Fruit fly (Drosophila melanogaster) whole organism, prepupa: ENCODE measurements around the gene Alh.
A peak's percentile ranks its signal among the peaks of the same experiment; 100 is the strongest.

ENCODE experiments used
- Blimp-1 ChIP-seq: fragments of 200-800 bp; sonication (Bioruptor generic); optimal IDR thresholded peaks from 3 replicates; lab custom pipeline; 2017; ENCODE audit warnings: missing biosample characterization, missing genetic modification characterization, mild to moderate bottlenecking, moderate library complexity, missing genetic modification reagents
- CG10631 ChIP-seq: fragments of 200-800 bp; sonication (Bioruptor generic); optimal IDR thresholded peaks from 2 replicates; lab custom pipeline; 2016; ENCODE audit warnings: missing biosample characterization, missing genetic modification characterization
- CG10669 ChIP-seq: fragments of 200-800 bp; sonication (Bioruptor generic); optimal IDR thresholded peaks from 3 replicates; lab custom pipeline; 2018; ENCODE audit warnings: missing biosample characterization, mild to moderate bottlenecking, missing genetic modification characterization, moderate library complexity
- CG11294 ChIP-seq: fragments of 200-800 bp; sonication (Bioruptor generic); IDR thresholded peaks from 2 replicates; pipeline ENCODE4 v1.3.6; 2022; ENCODE audit warnings: missing biosample characterization, missing genetic modification characterization
- CG11762 ChIP-seq: fragments of 200-800 bp; sonication (Bioruptor generic); optimal IDR thresholded peaks from 3 replicates; lab custom pipeline; 2016; ENCODE audit warnings: missing biosample characterization, missing genetic modification characterization; ENCODE audit not compliant: insufficient read depth
- CG11902 ChIP-seq: fragments of 200-800 bp; sonication (Bioruptor generic); optimal IDR thresholded peaks from 3 replicates; lab custom pipeline; 2016; ENCODE audit warnings: missing biosample characterization, missing genetic modification characterization
- CG15336 ChIP-seq: fragments of 200-800 bp; sonication (Bioruptor generic); IDR thresholded peaks from 2 replicates; pipeline ENCODE4 v1.3.6; 2022; ENCODE audit warnings: missing biosample characterization, missing genetic modification characterization
- CG1621 ChIP-seq: fragments of 200-800 bp; sonication (Bioruptor generic); optimal IDR thresholded peaks from 3 replicates; lab custom pipeline; 2018; ENCODE audit warnings: missing biosample characterization, mild to moderate bottlenecking, missing genetic modification characterization
- CG3032 ChIP-seq: fragments of 200-800 bp; optimal IDR thresholded peaks from 2 replicates; lab custom pipeline; 2019; ENCODE audit warnings: missing biosample characterization, mild to moderate bottlenecking, missing genetic modification characterization, moderate library complexity
- CG31627 ChIP-seq: fragments of 200-800 bp; sonication (Bioruptor generic); optimal IDR thresholded peaks from 3 replicates; lab custom pipeline; 2016; ENCODE audit warnings: missing biosample characterization, missing genetic modification characterization
- CG32006 ChIP-seq: fragments of 200-800 bp; sonication (Bioruptor generic); optimal IDR thresholded peaks from 3 replicates; lab custom pipeline; 2017; ENCODE audit warnings: missing biosample characterization, mild to moderate bottlenecking, missing genetic modification characterization
- CG3919 ChIP-seq: fragments of 200-800 bp; sonication (Bioruptor generic); optimal IDR thresholded peaks from 3 replicates; lab custom pipeline; 2016; ENCODE audit warnings: missing biosample characterization, missing genetic modification characterization
- CG4318 ChIP-seq: fragments of 200-800 bp; sonication (Bioruptor generic); optimal IDR thresholded peaks from 3 replicates; lab custom pipeline; 2017; ENCODE audit warnings: missing biosample characterization, mild to moderate bottlenecking, missing genetic modification characterization
- CG6276 ChIP-seq: fragments of 200-800 bp; sonication (Bioruptor generic); optimal IDR thresholded peaks from 2 replicates; lab custom pipeline; 2017; ENCODE audit warnings: missing biosample characterization, mild to moderate bottlenecking, missing genetic modification characterization
- CG6792 ChIP-seq: fragments of 200-800 bp; sonication (Bioruptor generic); optimal IDR thresholded peaks from 3 replicates; lab custom pipeline; 2016; ENCODE audit warnings: missing biosample characterization, missing genetic modification characterization
- CG6808 ChIP-seq: fragments of 200-800 bp; sonication (Bioruptor generic); optimal IDR thresholded peaks from 3 replicates; lab custom pipeline; 2017; ENCODE audit warnings: missing biosample characterization, missing genetic modification characterization, mild to moderate bottlenecking, moderate library complexity, missing genetic modification reagents
- CG6854 ChIP-seq: fragments of 200-800 bp; sonication (Bioruptor generic); optimal IDR thresholded peaks from 2 replicates; lab custom pipeline; 2017; ENCODE audit warnings: missing biosample characterization, mild to moderate bottlenecking, missing genetic modification characterization
- CG8319 ChIP-seq: fragments of 200-800 bp; sonication (Bioruptor generic); optimal IDR thresholded peaks from 3 replicates; lab custom pipeline; 2016; ENCODE audit warnings: missing biosample characterization, missing genetic modification characterization
- CG8632 ChIP-seq: fragments of 200-800 bp; sonication (Bioruptor generic); optimal IDR thresholded peaks from 3 replicates; lab custom pipeline; 2016; ENCODE audit warnings: missing biosample characterization, missing genetic modification characterization
- CG9139 ChIP-seq: fragments of 200-800 bp; sonication (Bioruptor generic); optimal IDR thresholded peaks from 3 replicates; lab custom pipeline; 2017; ENCODE audit warnings: missing biosample characterization, mild to moderate bottlenecking, missing genetic modification characterization
- Eip75B ChIP-seq: fragments of 200-800 bp; sonication (Bioruptor generic); optimal IDR thresholded peaks from 3 replicates; lab custom pipeline; 2016; ENCODE audit warnings: missing biosample characterization, missing genetic modification characterization
- Eip78C ChIP-seq: fragments of 200-800 bp; sonication (Bioruptor generic); peaks from one replicate; lab custom pipeline; 2016; ENCODE audit warnings: missing biosample characterization, missing genetic modification characterization
- Eip93F ChIP-seq: fragments of 200-800 bp; sonication (Bioruptor generic); optimal IDR thresholded peaks from 2 replicates; lab custom pipeline; 2016; ENCODE audit warnings: missing biosample characterization, mild to moderate bottlenecking, missing genetic modification characterization
- Gug ChIP-seq: fragments of 200-800 bp; sonication (Bioruptor generic); IDR thresholded peaks from 2 replicates; pipeline ENCODE4 v1.3.6; 2022; ENCODE audit warnings: missing biosample characterization, missing genetic modification characterization
- Hr39 ChIP-seq: fragments of 200-800 bp; sonication (Bioruptor generic); optimal IDR thresholded peaks from 2 replicates; lab custom pipeline; 2016; ENCODE audit warnings: missing biosample characterization, missing genetic modification characterization
- Lpt ChIP-seq: fragments of 200-800 bp; sonication (Bioruptor generic); optimal IDR thresholded peaks from 3 replicates; lab custom pipeline; 2016; ENCODE audit warnings: missing biosample characterization, missing genetic modification characterization
- Met ChIP-seq: fragments of 200-800 bp; sonication (Bioruptor generic); optimal IDR thresholded peaks from 3 replicates; lab custom pipeline; 2016; ENCODE audit warnings: missing biosample characterization, missing genetic modification characterization
- Smox ChIP-seq: fragments of 200-800 bp; sonication (Bioruptor generic); optimal IDR thresholded peaks from 3 replicates; lab custom pipeline; 2016; ENCODE audit warnings: missing biosample characterization, missing genetic modification characterization
- Sox102F ChIP-seq: fragments of 200-800 bp; sonication (Bioruptor generic); optimal IDR thresholded peaks from 2 replicates; lab custom pipeline; 2016; ENCODE audit warnings: missing biosample characterization, mild to moderate bottlenecking, missing genetic modification characterization
- Sox14 ChIP-seq: fragments of 200-800 bp; sonication (Bioruptor generic); optimal IDR thresholded peaks from 3 replicates; lab custom pipeline; 2016; ENCODE audit warnings: missing biosample characterization, missing genetic modification characterization
- Sox15 ChIP-seq: fragments of 200-800 bp; sonication (Bioruptor generic); optimal IDR thresholded peaks from 3 replicates; lab custom pipeline; 2016; ENCODE audit warnings: missing biosample characterization, missing genetic modification characterization
- achi ChIP-seq: fragments of 200-800 bp; sonication (Bioruptor generic); optimal IDR thresholded peaks from 3 replicates; lab custom pipeline; 2016; ENCODE audit warnings: missing biosample characterization, missing genetic modification characterization
- cyc ChIP-seq: fragments of 200-800 bp; sonication (Bioruptor generic); optimal IDR thresholded peaks from 3 replicates; lab custom pipeline; 2016; ENCODE audit warnings: missing biosample characterization, missing genetic modification characterization
- dac ChIP-seq: fragments of 200-800 bp; sonication (Bioruptor generic); optimal IDR thresholded peaks from 2 replicates; lab custom pipeline; 2017; ENCODE audit warnings: missing biosample characterization, mild to moderate bottlenecking, missing genetic modification characterization
- eg ChIP-seq: fragments of 200-800 bp; sonication (Bioruptor generic); IDR thresholded peaks from 3 replicates; pipeline ENCODE4 v1.3.6; 2022; ENCODE audit warnings: missing biosample characterization, missing genetic modification characterization
- fd85E ChIP-seq: fragments of 200-800 bp; sonication (Bioruptor generic); optimal IDR thresholded peaks from 3 replicates; lab custom pipeline; 2016; ENCODE audit warnings: missing biosample characterization, missing genetic modification characterization
- lz ChIP-seq: fragments of 200-800 bp; sonication (Bioruptor generic); optimal IDR thresholded peaks from 3 replicates; lab custom pipeline; 2016; ENCODE audit warnings: missing biosample characterization, missing genetic modification characterization
- net ChIP-seq: fragments of 200-800 bp; sonication (Bioruptor generic); optimal IDR thresholded peaks from 3 replicates; lab custom pipeline; 2016; ENCODE audit warnings: missing biosample characterization, missing genetic modification characterization
- salr ChIP-seq, 2 experiments: fragments of 200-800 bp; sonication (Bioruptor generic); optimal IDR thresholded peaks; 3 replicates each; lab custom pipeline; 2016 to 2018; ENCODE audit warnings: missing biosample characterization in 2 of 2, missing genetic modification characterization in 2 of 2, mild to moderate bottlenecking in 1 of 2
- spab ChIP-seq: fragments of 200-800 bp; sonication (Bioruptor generic); optimal IDR thresholded peaks from 2 replicates; lab custom pipeline; 2017; ENCODE audit warnings: missing biosample characterization, mild to moderate bottlenecking, missing genetic modification characterization, missing genetic modification reagents
- ss ChIP-seq, 2 experiments: fragments of 200-800 bp; sonication (Bioruptor generic); optimal IDR thresholded peaks; 2 replicates in 1 of 2; 3 replicates in 1 of 2; lab custom pipeline; 2017 to 2018; ENCODE audit warnings: mild to moderate bottlenecking in 2 of 2, missing biosample characterization in 2 of 2, missing genetic modification characterization in 2 of 2, moderate library complexity in 1 of 2
- svp ChIP-seq: fragments of 200-800 bp; sonication (Bioruptor generic); peaks from one replicate; lab custom pipeline; 2016; ENCODE audit warnings: missing biosample characterization, missing genetic modification characterization
- topi ChIP-seq: fragments of 200-800 bp; sonication (Bioruptor generic); optimal IDR thresholded peaks from 3 replicates; lab custom pipeline; 2016; ENCODE audit warnings: missing biosample characterization, missing genetic modification characterization
- vri ChIP-seq: fragments of 200-800 bp; sonication (Bioruptor generic); optimal IDR thresholded peaks from 3 replicates; lab custom pipeline; 2016; ENCODE audit warnings: missing biosample characterization, mild to moderate bottlenecking, missing genetic modification characterization

Alh gene

DNA sequence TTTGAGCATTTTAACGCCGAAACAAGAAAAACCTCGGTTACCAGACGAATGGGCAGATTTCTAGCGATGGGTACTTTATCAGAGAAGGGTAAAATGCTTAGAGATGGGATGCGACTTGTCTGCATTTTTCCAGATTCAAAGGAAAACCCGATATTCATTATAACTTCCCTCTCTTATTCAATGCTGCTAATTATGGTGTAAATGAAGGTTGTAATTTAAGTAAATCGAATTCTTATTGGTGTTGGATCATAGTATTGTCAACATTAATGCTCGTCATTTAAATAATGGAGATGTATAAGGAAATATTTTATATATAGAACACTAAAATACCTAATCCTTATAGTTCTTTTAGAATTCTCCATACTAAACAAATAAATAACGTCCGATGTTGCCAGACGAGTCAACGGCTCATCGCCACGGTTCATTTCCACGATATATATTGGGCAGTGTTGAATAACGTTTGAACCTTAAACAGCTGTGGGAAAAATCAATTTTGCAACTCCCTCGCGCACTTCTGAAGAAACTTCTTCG lies at the start of gene Alh, which contains the start of gene CG10098 (continued):
- TF ChIP-seq Lpt (GFP tag; lab: Kevin White, UChicago) (peak; percentile 55), CG3032 (peak; percentile 81), ss (GFP tag; optimal IDR thresholded peaks at IDR 0.05; lab: Kevin White, UChicago) (peak in 1 of 2 experiments; percentile 48), CG11902 (GFP tag; lab: Kevin White, UChicago) (peak; percentile 85), CG9139 (no peak), CG15336 (GFP tag; lab: Robert Waterston, UW) (peak; percentile 23; the same call in 1 of the 2 replicates), net (GFP tag; lab: Kevin White, UChicago) (peak; percentile 62), Blimp-1 (GFP tag; lab: Kevin White, UChicago) (peak; percentile 28)
- TF ChIP-seq, all 60 proteins: peak for 56

DNA sequence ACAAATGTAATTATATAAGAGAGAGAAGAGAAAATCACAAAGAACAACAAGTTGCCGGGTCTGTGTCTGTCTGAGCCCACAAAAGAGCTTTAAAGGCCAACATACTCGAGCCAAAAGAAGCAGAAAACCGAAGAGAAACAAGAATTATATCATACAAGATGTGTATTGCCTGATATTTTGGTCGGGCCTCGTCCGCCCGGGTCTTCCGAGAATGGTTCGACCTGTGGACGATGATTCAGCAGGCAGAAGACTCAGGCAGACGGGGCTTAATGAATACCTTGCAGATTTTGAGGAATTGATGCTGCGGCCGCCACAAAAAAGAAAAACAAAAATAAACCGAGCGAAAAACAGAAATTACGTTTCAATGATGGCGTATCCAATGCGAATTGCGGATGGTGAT lies 49.0 kb upstream of the Alh start:
- no peak for TF ChIP-seq CG3919 (GFP tag; lab: Kevin White, UChicago)
- TF ChIP-seq CG11762 (GFP tag; lab: Kevin White, UChicago), result no peak
- TF ChIP-seq Eip78C (GFP tag; lab: Kevin White, UChicago), result peak; percentile 4
- TF ChIP-seq Smox (GFP tag; lab: Kevin White, UChicago), result no peak
- TF ChIP-seq CG11902 (GFP tag; lab: Kevin White, UChicago), result no peak
- no peak for TF ChIP-seq Lpt (GFP tag; lab: Kevin White, UChicago)
- TF ChIP-seq lz (GFP tag; lab: Kevin White, UChicago), result no peak
- peak; percentile 82 for TF ChIP-seq vri (GFP tag; lab: Kevin White, UChicago)
- no peak for TF ChIP-seq Sox14 (GFP tag; lab: Kevin White, UChicago)
- no peak for TF ChIP-seq CG3032
- no peak for TF ChIP-seq fd85E (GFP tag; lab: Kevin White, UChicago)
- no peak for TF ChIP-seq CG32006
- TF ChIP-seq CG6854 (GFP tag; lab: Kevin White, UChicago), result peak; percentile 9
- no peak for TF ChIP-seq achi
- TF ChIP-seq, all 60 proteins: peak for 3

DNA sequence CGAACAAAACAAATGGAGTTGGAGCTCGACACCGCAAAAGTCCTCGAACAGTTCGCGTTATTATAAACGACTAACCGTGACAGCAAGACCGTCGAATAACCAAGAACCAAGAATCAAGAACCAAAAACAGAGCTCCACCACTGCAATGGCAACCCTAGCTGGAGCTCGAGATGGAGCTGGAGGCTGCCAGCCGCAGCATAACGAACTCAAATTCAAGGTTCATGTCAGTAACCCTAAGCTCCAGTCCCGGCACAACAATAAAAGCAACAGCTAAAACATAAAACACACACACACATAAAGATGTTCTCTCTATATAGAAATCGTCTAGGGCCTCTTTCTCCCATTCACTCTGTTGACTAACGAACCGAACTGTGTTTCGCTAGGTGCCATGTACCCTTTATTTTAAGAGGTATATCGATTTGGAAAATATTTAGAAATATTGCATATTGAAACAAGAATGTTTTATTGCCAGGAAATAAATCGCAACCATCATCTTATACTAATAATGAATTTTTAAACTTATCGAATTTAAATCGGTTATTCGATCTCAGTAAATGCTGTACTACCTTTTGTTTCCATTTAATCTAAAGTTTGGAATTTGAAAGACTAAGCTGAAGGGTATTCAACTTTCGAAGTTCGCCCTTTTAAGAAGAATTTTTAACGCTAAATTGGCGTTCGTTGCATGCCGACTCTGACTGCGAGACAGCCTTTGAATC lies 47.6 kb upstream of the Alh start:
- TF ChIP-seq CG10669 (GFP tag; lab: Kevin White, UChicago) (peak; percentile 77), Eip75B (GFP tag; lab: Kevin White, UChicago) (peak; percentile 78), eg (GFP tag; lab: Robert Waterston, UW) (no peak), svp (no peak), Smox (GFP tag; lab: Kevin White, UChicago) (peak; percentile 30), CG10631 (GFP tag; lab: Kevin White, UChicago) (peak; percentile 77), CG31627 (GFP tag; lab: Kevin White, UChicago) (peak; percentile 29), CG8632 (GFP tag; lab: Kevin White, UChicago) (peak; percentile 21), Eip78C (GFP tag; lab: Kevin White, UChicago) (peak; percentile 92), CG32006 (peak; percentile 55), CG4318 (GFP tag; lab: Kevin White, UChicago) (no peak), Blimp-1 (GFP tag; lab: Kevin White, UChicago) (no peak), Sox102F (GFP tag; lab: Kevin White, UChicago) (peak; percentile 6), Met (GFP tag; lab: Kevin White, UChicago) (peak; percentile 58), CG8319 (GFP tag; lab: Kevin White, UChicago) (no peak), Eip93F (GFP tag; lab: Kevin White, UChicago) (no peak), cyc (no peak), CG6276 (GFP tag; lab: Kevin White, UChicago) (no peak), net (GFP tag; lab: Kevin White, UChicago) (peak; percentile 51), dac (GFP tag; lab: Kevin White, UChicago) (no peak), salr (GFP tag; optimal IDR thresholded peaks at IDR 0.05; lab: Kevin White, UChicago) (peak; percentile 55 to 71), CG1621 (tag; lab: Kevin White, UChicago) (peak; percentile 56), Sox15 (GFP tag; lab: Kevin White, UChicago) (no peak), Gug (GFP tag; lab: Robert Waterston, UW) (0 out of 2 replicates have a peak, but pooled peaks have one; percentile 7), Hr39 (peak; percentile 44), vri (GFP tag; lab: Kevin White, UChicago) (no peak), CG11762 (GFP tag; lab: Kevin White, UChicago) (peak; percentile 14), CG11294 (GFP tag; lab: Robert Waterston, UW) (no peak), CG3919 (GFP tag; lab: Kevin White, UChicago) (peak; percentile 66), Lpt (GFP tag; lab: Kevin White, UChicago) (peak; percentile 53), spab (peak; percentile 71), CG6792 (GFP tag; lab: Kevin White, UChicago) (peak; percentile 47), CG6808 (GFP tag; lab: Kevin White, UChicago) (peak; percentile 81), topi (GFP tag; lab: Kevin White, UChicago) (peak; percentile 46)
